Fruit fly (Drosophila melanogaster): Measurements from ENCODE around the gene GstD6.

GstD6 gene

DNA sequence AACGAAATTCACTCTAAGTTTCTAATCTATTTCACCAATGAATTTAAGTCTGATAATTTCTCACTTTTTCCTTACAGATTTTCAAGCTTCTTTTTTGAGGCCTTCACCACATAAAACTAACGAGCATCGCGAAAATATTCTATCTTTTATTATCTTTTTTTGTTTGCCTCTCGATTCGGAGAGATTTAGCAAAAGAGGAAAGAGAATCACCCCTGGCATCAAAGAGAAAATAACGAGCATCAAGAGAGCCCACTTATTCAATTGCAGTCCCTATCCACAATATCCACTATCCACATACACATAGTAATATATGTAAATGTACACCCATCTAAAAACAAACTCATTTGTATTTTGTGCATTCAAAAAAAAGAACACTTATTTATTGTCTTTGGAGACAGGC is 9.5 kb upstream of the GstD6 start, which contains the start of gene GstD9:
TSS of gene GstD9 (minus strand) at position 101 of the 400 bp plus-strand sequence.
- TF ChIP-seq CG10274 (GFP tag; optimal IDR thresholded peaks at IDR 0.05): no peak
- no peak for TF ChIP-seq CG2120 (GFP tag; optimal IDR thresholded peaks at IDR 0.05)
- TF ChIP-seq repo (GFP tag; optimal IDR thresholded peaks at IDR 0.05): no peak
- TF ChIP-seq Fer3 (tag; optimal IDR thresholded peaks at IDR 0.05): no peak
- peak; percentile 31 to 43 for TF ChIP-seq Trl (optimal IDR thresholded peaks at IDR 0.05)
- TF ChIP-seq Trl (GFP tag; optimal IDR thresholded peaks at IDR 0.05): no peak
- TF ChIP-seq ase (GFP tag; IDR thresholded peaks at IDR 0.05): no peak
- TF ChIP-seq CG3163 (GFP tag; optimal IDR thresholded peaks at IDR 0.05): peak; percentile 76
- no peak for TF ChIP-seq amos (GFP tag; IDR thresholded peaks at IDR 0.05; ENCODE audit: partially characterized antibody)

DNA sequence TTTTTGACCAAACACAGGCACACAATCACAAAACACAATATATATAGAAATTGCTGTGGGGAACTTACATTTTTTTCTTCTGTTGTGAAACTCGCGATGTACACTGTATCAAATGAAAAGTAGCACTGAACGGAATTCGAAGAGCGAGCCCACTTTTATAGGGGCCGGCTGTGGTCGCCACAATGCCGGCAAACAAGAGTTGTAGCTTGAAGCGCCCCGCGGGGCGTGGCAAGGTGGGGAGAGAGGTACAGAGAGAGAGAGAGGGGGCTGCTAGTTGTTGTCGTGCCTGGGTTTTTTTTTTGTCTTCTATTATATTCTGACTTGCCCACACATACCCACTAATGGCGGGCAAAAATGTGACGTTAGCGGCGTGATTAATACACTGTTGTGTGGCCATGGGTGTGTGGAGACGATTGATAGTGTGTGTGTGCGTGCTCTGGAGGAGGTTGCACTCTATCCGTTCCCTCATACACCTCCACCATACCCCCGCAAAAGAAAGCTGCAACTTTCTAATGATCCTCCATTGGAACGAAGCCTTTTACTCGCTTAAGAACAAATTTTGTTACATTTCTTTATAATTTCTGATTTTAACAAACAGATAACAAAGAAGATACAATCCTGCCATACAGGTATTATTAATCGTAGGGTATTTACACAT is 7.7 kb upstream of the GstD6 start, which contains the start of gene GstD1:
TSS of gene GstD1 (minus strand) at position 134 of the 658 bp plus-strand sequence.
- TF ChIP-seq zfh1 (GFP tag; IDR thresholded peaks at IDR 0.05) (no peak), CG9932 (GFP tag; IDR thresholded peaks at IDR 0.05) (peak; percentile 51), fd96Cb (tag; optimal IDR thresholded peaks at IDR 0.05) (peak; percentile 54), CG11504 (tag; optimal IDR thresholded peaks at IDR 0.05) (peak; percentile 50), row (GFP tag; IDR thresholded peaks at IDR 0.05) (peak; percentile 64), CG7928 (GFP tag; optimal IDR thresholded peaks at IDR 0.05) (peak; percentile 52), cad (GFP tag; optimal IDR thresholded peaks at IDR 0.05) (no peak), Jarid2 (GFP tag; optimal IDR thresholded peaks at IDR 0.05) (peak; percentile 90), CG12299 (tag; optimal IDR thresholded peaks at IDR 0.05) (no peak), jigr1 (GFP tag; IDR thresholded peaks at IDR 0.05) (no peak), lbe (GFP tag; optimal IDR thresholded peaks at IDR 0.05) (no peak), Rfx (GFP tag; IDR thresholded peaks at IDR 0.05) (peak; percentile 57), Mad (GFP tag; optimal IDR thresholded peaks at IDR 0.05) (no peak), Dek (tag; optimal IDR thresholded peaks at IDR 0.05) (peak; percentile 33), lmd (GFP tag; IDR thresholded peaks at IDR 0.05) (peak; percentile 47), CG4328 (GFP tag; optimal IDR thresholded peaks at IDR 0.05) (no peak), Oaz (GFP tag; IDR thresholded peaks at IDR 0.05) (no peak), CG4854 (GFP tag; optimal IDR thresholded peaks at IDR 0.05) (no peak), Adf1 (GFP tag; IDR thresholded peaks at IDR 0.05) (peak; percentile 67; the same call in 1 of the 2 replicates), zen2 (GFP tag; IDR thresholded peaks at IDR 0.05; ENCODE audit: partially characterized antibody) (peak; percentile 38; the same call in 1 of the 3 replicates), CG7271 (tag; optimal IDR thresholded peaks at IDR 0.05) (no peak), CG11723 (GFP tag; optimal IDR thresholded peaks at IDR 0.05) (no peak), CG1832 (GFP tag; optimal IDR thresholded peaks at IDR 0.05) (no peak), CG17359 (tag; optimal IDR thresholded peaks at IDR 0.05) (peak; percentile 8), Eip74EF (GFP tag; optimal IDR thresholded peaks at IDR 0.05) (peak in 1 of 2 experiments; percentile 9), ab (GFP tag; optimal IDR thresholded peaks at IDR 0.05) (peak; percentile 58), CG4404 (GFP tag; IDR thresholded peaks at IDR 0.05) (no peak), CG11085 (GFP tag; IDR thresholded peaks at IDR 0.05) (no peak), YL-1 (GFP tag; optimal IDR thresholded peaks at IDR 0.05) (no peak), zfh2 (GFP tag; optimal IDR thresholded peaks at IDR 0.05) (no peak), pfk (GFP tag; optimal IDR thresholded peaks at IDR 0.05) (peak; percentile 17), kay (GFP tag; optimal IDR thresholded peaks at IDR 0.05) (peak; percentile 66), CG10321 (GFP tag; IDR thresholded peaks at IDR 0.05) (0 out of 2 replicates have a peak, but pooled peaks have one; percentile 20), CG4617 (GFP tag; optimal IDR thresholded peaks at IDR 0.05; ENCODE audit: borderline replicate concordance) (no peak), psq (GFP tag; optimal IDR thresholded peaks at IDR 0.05) (no peak), E2f1 (GFP tag; IDR thresholded peaks at IDR 0.05) (peak; percentile 51), CG43689 (GFP tag; IDR thresholded peaks at IDR 0.05) (no peak), CG10565 (GFP tag; optimal IDR thresholded peaks at IDR 0.05) (no peak), phol (tag; optimal IDR thresholded peaks at IDR 0.05) (peak; percentile 28), seq (GFP tag; IDR thresholded peaks at IDR 0.05) (no peak), Sin3A (optimal IDR thresholded peaks at IDR 0.05) (no peak)
